Fruit fly (Drosophila melanogaster): Measurements from ENCODE around the gene CG12316.

CG12316 gene

DNA sequence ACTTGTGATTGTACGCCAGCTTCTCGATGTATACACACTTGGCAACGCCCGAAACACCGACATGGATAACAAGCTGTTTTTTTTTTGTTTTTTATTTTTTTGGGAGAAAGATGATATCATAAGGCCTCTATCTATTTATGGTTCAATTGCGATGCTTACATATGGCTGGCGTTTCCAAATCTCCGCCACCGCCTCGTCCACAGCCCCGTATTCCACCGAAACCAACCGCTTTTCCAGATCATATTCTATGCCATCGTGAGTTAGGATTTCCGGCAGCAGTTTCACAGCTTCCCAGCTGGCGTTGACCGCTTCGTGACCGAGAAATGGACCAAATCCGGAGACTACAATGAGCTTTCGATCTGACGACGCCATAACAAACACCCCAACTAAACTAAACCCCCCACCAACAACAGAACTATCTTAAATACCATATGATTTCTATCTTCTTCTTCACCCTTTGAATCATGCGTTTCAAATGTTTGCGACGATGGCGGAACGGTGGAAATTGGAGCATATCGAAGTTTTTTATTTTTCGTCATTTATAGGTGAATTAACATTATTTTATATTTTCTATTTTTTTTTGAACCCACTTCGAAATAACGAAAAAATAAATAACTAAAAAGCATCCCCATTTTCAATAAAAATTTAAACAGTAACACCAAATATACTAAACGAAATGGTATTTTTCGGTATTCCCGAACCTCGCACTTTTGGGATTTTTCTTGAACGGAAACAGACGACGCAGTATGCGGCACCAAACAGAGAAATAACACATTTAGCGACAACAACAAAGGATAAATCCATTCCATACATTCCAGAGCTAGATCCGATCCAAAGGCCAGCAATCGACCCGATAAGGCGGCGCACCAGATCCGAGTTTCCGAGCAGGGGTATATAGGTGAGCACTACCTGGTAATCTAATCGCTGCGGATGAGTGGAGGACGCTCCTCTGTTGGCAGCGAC, 7.2 kb upstream of the CG12316 start, which contains the start of the genes CG32147 and Pex3 (continued):
- peak; percentile 27 for TF ChIP-seq gsb-n (tag; optimal IDR thresholded peaks at IDR 0.05)
- no peak; the same call in 2 of the 3 replicates for TF ChIP-seq CG11695 (GFP tag; IDR thresholded peaks at IDR 0.05)
- TF ChIP-seq Meics (GFP tag; optimal IDR thresholded peaks at IDR 0.05), result peak; percentile 25
- peak; percentile 20 for TF ChIP-seq BtbVII (GFP tag; optimal IDR thresholded peaks at IDR 0.05)
- no peak for TF ChIP-seq croc (GFP tag; conservative IDR thresholded peaks at IDR 0.05)
- no peak for TF ChIP-seq sima (GFP tag; optimal IDR thresholded peaks at IDR 0.05)
- peak; percentile 15 for TF ChIP-seq lilli (GFP tag; optimal IDR thresholded peaks at IDR 0.05)
- TF ChIP-seq CG31441 (GFP tag; IDR thresholded peaks at IDR 0.05), result peak; percentile 48; the same call in 1 of the 2 replicates
- TF ChIP-seq Sox100B (GFP tag; optimal IDR thresholded peaks at IDR 0.05), result peak; percentile 2
- TF ChIP-seq CG10209 (GFP tag; optimal IDR thresholded peaks at IDR 0.05), result no peak
- TF ChIP-seq CG16863 (GFP tag; optimal IDR thresholded peaks at IDR 0.05), result no peak
- TF ChIP-seq Sin3A (optimal IDR thresholded peaks at IDR 0.05), result peak; percentile 79
- no peak for TF ChIP-seq br (optimal IDR thresholded peaks at IDR 0.05)
- peak; percentile 22 for TF ChIP-seq CG18262 (tag; optimal IDR thresholded peaks at IDR 0.05)

DNA sequence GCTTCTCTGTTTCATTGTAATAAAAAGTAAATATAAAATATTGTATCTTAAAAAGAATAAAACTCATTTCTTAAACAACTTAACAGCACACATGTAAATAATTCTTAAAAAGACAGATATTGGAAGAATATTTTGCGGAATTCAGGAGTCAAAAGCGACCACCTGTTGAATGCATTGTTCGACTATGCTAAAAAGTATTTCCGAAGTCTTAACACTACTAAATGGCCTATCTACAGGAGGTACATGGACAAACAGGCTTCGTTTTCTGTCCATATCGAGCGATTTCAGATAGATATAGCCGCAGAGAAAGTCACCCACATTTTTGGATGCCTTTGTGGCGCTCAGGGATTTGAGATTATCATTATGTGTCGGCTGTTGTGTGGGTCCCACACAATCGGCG, 6.4 kb upstream of the CG12316 start:
- TF ChIP-seq Neu2 (GFP tag; optimal IDR thresholded peaks at IDR 0.05; ENCODE audit: borderline replicate concordance) (peak; percentile 52), kah (GFP tag; optimal IDR thresholded peaks at IDR 0.05) (peak; percentile 94), Hand (GFP tag; optimal IDR thresholded peaks at IDR 0.05) (no peak), sens (GFP tag) (peak; percentile 48), scrt (GFP tag; optimal IDR thresholded peaks at IDR 0.05) (peak; percentile 37)

DNA sequence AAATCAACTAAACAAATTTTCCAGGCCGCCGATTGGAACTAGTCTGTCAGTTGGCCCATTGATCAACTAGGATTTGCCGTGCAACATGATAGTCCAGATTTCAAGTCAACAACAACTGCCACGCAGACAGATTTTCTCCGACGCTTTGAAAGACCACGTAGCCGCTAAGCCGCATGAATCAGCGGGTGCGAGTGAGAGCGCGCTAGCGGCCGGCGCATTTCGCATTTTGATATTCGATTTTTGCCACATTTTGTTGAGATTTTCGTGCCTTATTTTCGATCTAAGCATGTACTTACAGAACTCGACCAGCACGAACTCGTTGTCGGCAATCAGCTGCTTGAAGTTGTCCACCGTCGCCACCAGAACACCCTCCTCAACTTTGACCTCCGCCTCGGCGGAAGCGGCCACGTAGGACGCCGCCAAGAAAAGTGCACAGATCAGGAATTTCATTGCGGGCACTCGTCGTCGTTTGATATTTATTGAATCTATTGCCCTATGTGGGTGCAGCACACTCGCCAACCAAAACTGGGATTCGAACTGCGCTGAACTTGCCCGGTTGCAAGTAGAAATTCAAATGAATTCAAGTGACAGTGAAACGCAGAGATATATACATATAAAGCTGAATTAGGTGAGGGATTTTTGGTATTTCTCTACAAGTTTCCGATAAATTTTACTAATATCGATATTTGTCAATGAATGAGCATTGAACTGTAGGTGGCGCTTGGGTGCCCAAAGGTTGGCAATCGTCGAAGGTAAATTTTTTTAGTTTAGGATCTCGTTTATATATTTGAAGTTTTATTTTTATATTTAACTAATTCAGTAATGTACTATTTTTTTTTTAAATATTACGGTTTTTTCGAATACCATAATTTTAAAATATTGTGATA, 5.5 kb upstream of the CG12316 start, which contains the start of gene Pdi:
Gene Pdi (minus strand): TSS at position 837 of the 887 bp plus-strand sequence.
- TF ChIP-seq wdn (GFP tag; IDR thresholded peaks at IDR 0.05) (no peak), ssp (GFP tag; IDR thresholded peaks at IDR 0.05) (peak; percentile 25; the same call in 1 of the 2 replicates), trem (tag; optimal IDR thresholded peaks at IDR 0.05) (peak; percentile 83), Sin3A (optimal IDR thresholded peaks at IDR 0.05) (peak; percentile 43), CG11723 (GFP tag; optimal IDR thresholded peaks at IDR 0.05) (no peak), chn (GFP tag; optimal IDR thresholded peaks at IDR 0.05) (no peak), dm (GFP tag; optimal IDR thresholded peaks at IDR 0.05) (peak; percentile 33), vfl (GFP tag; optimal IDR thresholded peaks at IDR 0.05) (no peak), CG18619 (GFP tag; optimal IDR thresholded peaks at IDR 0.05) (no peak), CG42726 (GFP tag; IDR thresholded peaks at IDR 0.05; ENCODE audit: partially characterized antibody) (peak; percentile 70), CG9727 (GFP tag; optimal IDR thresholded peaks at IDR 0.05) (peak; percentile 40), CG14860 (GFP tag; IDR thresholded peaks at IDR 0.05; ENCODE audit: partially characterized antibody) (no peak), Trl (optimal IDR thresholded peaks at IDR 0.05) (peak in 1 of 2 experiments; percentile 55), Trl (GFP tag; optimal IDR thresholded peaks at IDR 0.05) (no peak), Gug (GFP tag; IDR thresholded peaks at IDR 0.05) (0 out of 4 replicates have a peak, but pooled peaks have one; percentile 2), CG10321 (GFP tag; IDR thresholded peaks at IDR 0.05) (no peak), phol (tag; optimal IDR thresholded peaks at IDR 0.05) (peak; percentile 46), pnt (GFP tag; optimal IDR thresholded peaks at IDR 0.05) (no peak), HmgD (GFP tag; optimal IDR thresholded peaks at IDR 0.05) (peak; percentile 66), CG1832 (GFP tag; optimal IDR thresholded peaks at IDR 0.05) (peak; percentile 71), CG7786 (GFP tag; optimal IDR thresholded peaks at IDR 0.05) (no peak), Mrtf (GFP tag; IDR thresholded peaks at IDR 0.05) (no peak), corto (GFP tag; optimal IDR thresholded peaks at IDR 0.05) (no peak), CG2116 (GFP tag; optimal IDR thresholded peaks at IDR 0.05) (peak; percentile 62), fu2 (GFP tag; optimal IDR thresholded peaks at IDR 0.05) (no peak), lilli (GFP tag; optimal IDR thresholded peaks at IDR 0.05) (peak; percentile 52), Atf-2 (GFP tag; optimal IDR thresholded peaks at IDR 0.05) (no peak), pita (GFP tag; optimal IDR thresholded peaks at IDR 0.05) (no peak)
